Worm (Caenorhabditis elegans): ENCODE measurements around the gene lin-48.

Gene lin-48

DNA sequence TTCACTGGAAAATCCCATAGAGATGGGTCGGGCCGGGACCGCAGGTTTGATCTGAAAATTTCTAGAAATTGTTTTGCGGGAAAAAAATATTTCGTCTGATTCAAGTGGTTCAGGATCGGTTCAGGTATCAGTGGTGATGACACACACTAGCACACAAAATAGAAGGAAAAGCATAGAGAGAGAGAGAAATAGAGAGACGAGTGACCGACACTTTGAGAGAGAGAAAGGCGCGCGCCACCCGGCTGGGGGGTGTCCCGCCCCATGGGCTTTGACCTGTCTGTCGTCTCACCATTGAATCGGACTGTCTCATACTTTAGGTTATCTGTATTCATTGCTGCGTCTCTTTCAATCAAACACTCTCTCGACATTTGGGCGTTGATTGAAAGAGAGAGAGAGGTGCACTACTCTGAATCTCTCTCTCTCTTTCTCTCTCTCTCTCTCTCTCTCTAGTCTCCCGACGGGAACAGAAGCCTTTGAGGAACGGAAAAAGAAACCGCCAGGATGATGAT, 41.2 kb downstream of the lin-48 start, which contains the start of gene acy-3 (continued):
- TF ChIP-seq nhr-23 (tag; optimal IDR thresholded peaks at IDR 0.05) (peak; percentile 69), fkh-2 (tag; optimal IDR thresholded peaks at IDR 0.05) (no peak), eor-1 (tag; optimal IDR thresholded peaks at IDR 0.05) (no peak)

DNA sequence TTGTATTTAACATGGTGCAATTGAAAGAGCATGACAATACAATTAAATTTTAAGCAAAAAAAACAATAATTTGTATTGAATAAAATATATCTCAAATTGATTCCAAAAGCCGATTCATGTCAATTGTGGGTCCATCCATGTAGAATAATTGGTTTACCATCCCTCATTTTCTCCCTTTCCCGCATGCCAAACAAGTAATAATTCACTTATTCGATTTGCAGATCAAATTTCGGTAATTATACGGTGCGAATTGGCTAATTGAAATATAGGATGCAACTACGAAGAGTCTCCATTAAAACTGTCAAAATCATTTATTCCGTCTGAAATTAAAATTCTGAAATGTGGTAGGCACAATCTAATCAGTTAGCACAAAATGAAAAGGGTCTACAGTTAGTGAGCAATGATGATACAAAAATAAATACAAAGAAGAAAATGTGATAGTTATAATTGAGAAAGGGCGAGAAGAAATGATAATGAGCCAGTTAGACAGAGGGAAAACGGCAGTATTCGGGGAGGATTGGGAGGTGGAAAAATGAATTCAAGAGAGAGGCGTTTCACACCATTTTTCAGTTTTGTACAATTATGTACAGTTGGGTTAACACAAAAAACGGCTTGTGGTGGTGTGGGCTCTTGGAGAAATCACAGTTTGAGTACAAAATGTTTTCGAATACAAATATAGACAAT, 44.6 kb downstream of the lin-48 start:
- TF ChIP-seq ama-1 (optimal IDR thresholded peaks at IDR 0.05) (peak; percentile 8), ztf-4 (tag; optimal IDR thresholded peaks at IDR 0.05) (peak; percentile 39), nhr-77 (tag; optimal IDR thresholded peaks at IDR 0.05) (no peak), nhr-76 (tag; optimal IDR thresholded peaks at IDR 0.05) (no peak), ceh-9 (tag; optimal IDR thresholded peaks at IDR 0.05) (no peak), nhr-25 (tag; optimal IDR thresholded peaks at IDR 0.05) (peak; percentile 33), fkh-2 (tag; optimal IDR thresholded peaks at IDR 0.05) (no peak)

DNA sequence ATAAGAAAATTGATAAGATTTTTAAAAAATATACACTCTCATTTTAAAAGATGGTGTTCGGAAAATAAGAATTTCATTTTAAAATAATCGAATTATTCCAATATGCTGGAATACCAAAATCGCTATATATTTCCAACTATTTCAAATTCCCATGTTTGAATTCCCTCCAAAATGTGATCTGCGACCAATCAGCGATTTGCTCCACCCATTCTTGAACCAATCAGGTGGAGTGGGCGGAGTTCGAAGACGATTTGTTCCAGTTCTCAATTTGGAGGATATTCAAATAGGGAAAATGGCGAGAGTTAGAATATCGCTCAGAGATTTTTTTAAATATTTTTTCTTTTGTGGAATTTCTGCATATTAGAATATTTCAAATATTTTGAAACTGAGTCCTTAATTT, 45.6 kb downstream of the lin-48 start:
- TF ChIP-seq nhr-12 (tag; optimal IDR thresholded peaks at IDR 0.05) (no peak), elt-2 (tag; optimal IDR thresholded peaks at IDR 0.05) (peak; percentile 1), lin-15B (tag; optimal IDR thresholded peaks at IDR 0.05) (peak; percentile 3), nfya-1 (tag; optimal IDR thresholded peaks at IDR 0.05; ENCODE audit: insufficient read depth) (peak; percentile 99)

DNA sequence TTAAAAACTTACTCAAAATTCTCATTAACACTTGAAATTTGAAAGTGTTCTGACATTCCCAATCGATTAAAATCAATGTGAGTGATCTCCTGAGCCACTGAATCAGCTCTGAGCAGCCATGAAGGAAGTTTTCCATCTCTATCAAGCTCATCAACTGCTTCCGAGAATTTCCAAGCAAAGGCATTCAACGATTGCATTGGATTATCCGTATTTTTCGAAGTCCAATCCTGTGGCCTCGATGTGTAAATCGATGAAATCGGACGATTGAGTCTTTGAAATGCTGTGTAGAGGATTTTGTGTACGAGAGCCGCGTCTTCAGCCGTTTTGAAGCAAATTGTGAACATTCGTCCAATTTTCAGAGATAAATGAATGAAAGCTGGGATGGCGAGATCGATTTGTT, 50.7 kb downstream of the lin-48 start:
- TF ChIP-seq nhr-11 (tag; optimal IDR thresholded peaks at IDR 0.05) (no peak), nhr-76 (tag; optimal IDR thresholded peaks at IDR 0.05) (no peak), zag-1 (tag; optimal IDR thresholded peaks at IDR 0.05) (no peak), elt-3 (tag; optimal IDR thresholded peaks at IDR 0.05) (no peak), ama-1 (optimal IDR thresholded peaks at IDR 0.05) (peak; percentile 67), lin-15B (tag; optimal IDR thresholded peaks at IDR 0.05) (no peak), nhr-25 (tag; optimal IDR thresholded peaks at IDR 0.05) (no peak), R02D3.7 (tag; optimal IDR thresholded peaks at IDR 0.05) (no peak)
